Fruit fly (Drosophila melanogaster): ENCODE results near the gene brk.

brk gene

dm6 chrX:7302329-7302728 lies 5.4 kb upstream of the brk start (continued):
- TF ChIP-seq Ets96B (tag; optimal IDR thresholded peaks at IDR 0.05): peak; percentile 90
- peak; percentile 95 for TF ChIP-seq Met (GFP tag; optimal IDR thresholded peaks at IDR 0.05)
- TF ChIP-seq Smox (GFP tag; optimal IDR thresholded peaks at IDR 0.05): peak; percentile 94
- peak; percentile 68 for TF ChIP-seq CG6276 (GFP tag; optimal IDR thresholded peaks at IDR 0.05)
- peak; percentile 93 for TF ChIP-seq CG1621 (tag; optimal IDR thresholded peaks at IDR 0.05)
- peak; percentile 95 for TF ChIP-seq fd59A (GFP tag; optimal IDR thresholded peaks at IDR 0.05)
- peak; percentile 90 for TF ChIP-seq CG8319 (GFP tag; optimal IDR thresholded peaks at IDR 0.05)
- TF ChIP-seq CG10631 (GFP tag; optimal IDR thresholded peaks at IDR 0.05): peak; percentile 96
- TF ChIP-seq esn (GFP tag; optimal IDR thresholded peaks at IDR 0.05): peak; percentile 96
- TF ChIP-seq CG11762 (GFP tag; optimal IDR thresholded peaks at IDR 0.05; ENCODE audit: insufficient read depth): peak; percentile 93
- peak; percentile 93 for TF ChIP-seq svp (GFP tag)
- TF ChIP-seq Eip93F (GFP tag; optimal IDR thresholded peaks at IDR 0.05): peak; percentile 93
- no peak for TF ChIP-seq fkh (GFP tag; optimal IDR thresholded peaks at IDR 0.05)
- peak; percentile 96 for TF ChIP-seq cyc (GFP tag; optimal IDR thresholded peaks at IDR 0.05)
- peak; percentile 49; the same call in 1 of the 2 replicates for TF ChIP-seq CG11294 (GFP tag; IDR thresholded peaks at IDR 0.05)
- peak; percentile 92 for TF ChIP-seq CG8632 (GFP tag; optimal IDR thresholded peaks at IDR 0.05)
- TF ChIP-seq achi (GFP tag; optimal IDR thresholded peaks at IDR 0.05): peak; percentile 93
- no peak for TF ChIP-seq Hr38 (GFP tag; optimal IDR thresholded peaks at IDR 0.05)
- peak; percentile 83 to 88 for TF ChIP-seq ss (GFP tag; optimal IDR thresholded peaks at IDR 0.05)
- TF ChIP-seq Sox102F (GFP tag; optimal IDR thresholded peaks at IDR 0.05): peak; percentile 91
- peak; percentile 92 for TF ChIP-seq CG34406 (GFP tag; optimal IDR thresholded peaks at IDR 0.05)
- peak; percentile 75 for TF ChIP-seq fd85E (GFP tag; optimal IDR thresholded peaks at IDR 0.05)
- peak; percentile 82 for TF ChIP-seq Lpt (GFP tag; optimal IDR thresholded peaks at IDR 0.05)
- peak; percentile 93 for TF ChIP-seq CG6808 (GFP tag; optimal IDR thresholded peaks at IDR 0.05)
- TF ChIP-seq topi (GFP tag; optimal IDR thresholded peaks at IDR 0.05): peak; percentile 95
- peak; percentile 96 for TF ChIP-seq CG3919 (GFP tag; optimal IDR thresholded peaks at IDR 0.05)
- peak; percentile 92 for TF ChIP-seq CG6792 (GFP tag; optimal IDR thresholded peaks at IDR 0.05)
- TF ChIP-seq dac (GFP tag; optimal IDR thresholded peaks at IDR 0.05): peak; percentile 56
- TF ChIP-seq lz (GFP tag; optimal IDR thresholded peaks at IDR 0.05): peak; percentile 95
- peak; percentile 84 for TF ChIP-seq net (GFP tag; optimal IDR thresholded peaks at IDR 0.05)
- TF ChIP-seq CG8119 (GFP tag; IDR thresholded peaks at IDR 0.05): peak; percentile 78
- TF ChIP-seq CG4318 (GFP tag; optimal IDR thresholded peaks at IDR 0.05): peak; percentile 77
- TF ChIP-seq OdsH (GFP tag; optimal IDR thresholded peaks at IDR 0.05): peak; percentile 95
- TF ChIP-seq Eip75B (GFP tag; optimal IDR thresholded peaks at IDR 0.05): peak; percentile 93
- TF ChIP-seq eg (GFP tag; IDR thresholded peaks at IDR 0.05): peak; percentile 85
- TF ChIP-seq CG9139 (GFP tag; optimal IDR thresholded peaks at IDR 0.05): peak; percentile 92
- peak; percentile 79 to 93 for TF ChIP-seq salr (GFP tag; optimal IDR thresholded peaks at IDR 0.05)

DNA sequence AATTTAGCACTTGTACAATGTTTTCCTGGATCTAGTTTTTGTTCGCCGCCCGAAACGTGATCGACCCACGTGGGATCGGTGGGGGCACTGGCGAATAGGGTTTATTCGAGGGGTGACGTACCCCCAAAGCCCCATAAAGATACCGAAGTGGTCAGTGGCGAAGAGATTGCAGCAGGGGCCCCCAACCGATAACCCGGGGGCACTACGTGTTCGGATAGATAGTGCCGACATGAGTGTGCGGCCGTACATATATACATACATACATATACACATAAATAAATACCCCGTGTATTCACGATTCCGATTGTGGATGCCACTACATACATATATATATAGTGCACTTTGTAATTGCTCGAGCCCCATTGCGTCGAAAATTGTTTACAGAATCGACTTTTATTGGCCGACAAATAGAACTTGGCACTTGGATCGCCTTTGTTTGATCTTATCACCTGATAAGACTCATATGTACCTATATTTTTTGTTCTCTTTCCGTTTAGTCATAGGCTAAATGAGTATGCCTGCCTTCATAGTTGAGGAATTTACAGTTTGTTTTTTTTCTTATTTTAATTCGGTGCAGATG lies 3.8 kb upstream of the brk start:
- no peak for TF ChIP-seq CG6854 (GFP tag; optimal IDR thresholded peaks at IDR 0.05)
- no peak for TF ChIP-seq Smox (GFP tag; optimal IDR thresholded peaks at IDR 0.05)
- no peak for TF ChIP-seq CG11762 (GFP tag; optimal IDR thresholded peaks at IDR 0.05; ENCODE audit: insufficient read depth)
- TF ChIP-seq Lpt (GFP tag; optimal IDR thresholded peaks at IDR 0.05): no peak
- no peak for TF ChIP-seq CG7368 (GFP tag; optimal IDR thresholded peaks at IDR 0.05)
- TF ChIP-seq OdsH (GFP tag; optimal IDR thresholded peaks at IDR 0.05): no peak
- TF ChIP-seq achi (GFP tag; optimal IDR thresholded peaks at IDR 0.05): no peak
- TF ChIP-seq lz (GFP tag; optimal IDR thresholded peaks at IDR 0.05): no peak
- TF ChIP-seq CG9139 (GFP tag; optimal IDR thresholded peaks at IDR 0.05): no peak
- TF ChIP-seq dac (GFP tag; optimal IDR thresholded peaks at IDR 0.05): no peak
- TF ChIP-seq CG8319 (GFP tag; optimal IDR thresholded peaks at IDR 0.05): no peak
- TF ChIP-seq CG6808 (GFP tag; optimal IDR thresholded peaks at IDR 0.05): peak; percentile 19
- TF ChIP-seq salr (GFP tag; optimal IDR thresholded peaks at IDR 0.05): no peak
- TF ChIP-seq Eip78C (GFP tag): peak; percentile 50
- no peak for TF ChIP-seq CG15336 (GFP tag; IDR thresholded peaks at IDR 0.05)
- TF ChIP-seq cyc (GFP tag; optimal IDR thresholded peaks at IDR 0.05): no peak
- no peak for TF ChIP-seq fd59A (GFP tag; optimal IDR thresholded peaks at IDR 0.05)
- peak; percentile 42 for TF ChIP-seq vri (GFP tag; optimal IDR thresholded peaks at IDR 0.05)
- no peak for TF ChIP-seq Eip75B (GFP tag; optimal IDR thresholded peaks at IDR 0.05)
- TF ChIP-seq CG6163 (GFP tag; IDR thresholded peaks at IDR 0.05): no peak
- no peak for TF ChIP-seq CG10631 (GFP tag; optimal IDR thresholded peaks at IDR 0.05)
- no peak for TF ChIP-seq net (GFP tag; optimal IDR thresholded peaks at IDR 0.05)
- TF ChIP-seq Hr38 (GFP tag; optimal IDR thresholded peaks at IDR 0.05): no peak
- no peak for TF ChIP-seq topi (GFP tag; optimal IDR thresholded peaks at IDR 0.05)
- TF ChIP-seq CG32006 (GFP tag; optimal IDR thresholded peaks at IDR 0.05): no peak
- no peak for TF ChIP-seq Hr4 (GFP tag; optimal IDR thresholded peaks at IDR 0.05)
- no peak for TF ChIP-seq Sox14 (GFP tag; optimal IDR thresholded peaks at IDR 0.05)
- TF ChIP-seq ss (GFP tag; optimal IDR thresholded peaks at IDR 0.05): peak in 1 of 2 experiments; percentile 9
- TF ChIP-seq fd85E (GFP tag; optimal IDR thresholded peaks at IDR 0.05): no peak
- no peak for TF ChIP-seq CG1621 (tag; optimal IDR thresholded peaks at IDR 0.05)
- no peak for TF ChIP-seq CG34406 (GFP tag; optimal IDR thresholded peaks at IDR 0.05)
- TF ChIP-seq Blimp-1 (GFP tag; optimal IDR thresholded peaks at IDR 0.05): no peak
- no peak for TF ChIP-seq eg (GFP tag; IDR thresholded peaks at IDR 0.05)

Measured in whole organism, prepupa.